Fruit fly (Drosophila melanogaster): ENCODE measurements around the gene CG3330.
A peak's percentile ranks its signal among the peaks of the same experiment; 100 is the strongest.

Gene CG3330

DNA sequence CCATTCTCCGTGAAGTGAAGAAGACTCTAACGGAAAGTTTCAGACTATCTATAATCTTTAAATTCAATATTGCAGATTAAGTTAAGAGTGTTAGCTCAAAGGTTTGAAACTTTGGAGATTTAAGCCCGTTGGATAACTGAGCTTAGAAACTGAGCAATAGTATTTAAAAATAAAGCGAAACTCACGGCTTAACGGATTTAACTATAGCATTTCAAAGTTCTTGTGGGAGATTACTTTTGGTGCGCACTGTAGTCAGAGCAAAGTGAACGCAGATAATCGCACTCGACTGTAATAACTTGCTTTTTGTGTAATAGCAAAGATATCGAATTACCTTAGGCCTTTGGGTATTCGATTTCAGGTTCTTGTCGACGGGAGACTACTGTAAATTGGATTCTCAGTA, 48.4 kb downstream of the CG3330 start, which contains the start of gene mrt (continued):
- TF ChIP-seq NK7.1 (GFP tag; optimal IDR thresholded peaks at IDR 0.05): no peak
- peak; percentile 19 for TF ChIP-seq Bdp1 (GFP tag; optimal IDR thresholded peaks at IDR 0.05)
- peak; percentile 61 for TF ChIP-seq ems (GFP tag; optimal IDR thresholded peaks at IDR 0.05)
- TF ChIP-seq corto (GFP tag; optimal IDR thresholded peaks at IDR 0.05): no peak
- TF ChIP-seq CG17361 (GFP tag; IDR thresholded peaks at IDR 0.05): peak; percentile 49; the same call in 2 of the 3 replicates
- TF ChIP-seq al (GFP tag; IDR thresholded peaks at IDR 0.05): peak; percentile 61; the same call in 1 of the 2 replicates
- TF ChIP-seq CG34224 (GFP tag; IDR thresholded peaks at IDR 0.05; ENCODE audit: partially characterized antibody): no peak
- TF ChIP-seq CG3726 (GFP tag; IDR thresholded peaks at IDR 0.05): no peak
- peak; percentile 11 for TF ChIP-seq Blimp-1 (GFP tag; optimal IDR thresholded peaks at IDR 0.05)
- TF ChIP-seq hbn (GFP tag; IDR thresholded peaks at IDR 0.05; ENCODE audit: partially characterized antibody): no peak
- no peak for TF ChIP-seq HLHmδ (GFP tag; optimal IDR thresholded peaks at IDR 0.05)
- no peak for TF ChIP-seq Awh (GFP tag; IDR thresholded peaks at IDR 0.05)
- no peak; the same call in 1 of the 2 replicates for TF ChIP-seq E2f1 (GFP tag; IDR thresholded peaks at IDR 0.05)
- no peak for TF ChIP-seq Dp (GFP tag; optimal IDR thresholded peaks at IDR 0.05)
- TF ChIP-seq CG3065 (GFP tag; optimal IDR thresholded peaks at IDR 0.05): no peak
- no peak for TF ChIP-seq emc (GFP tag; optimal IDR thresholded peaks at IDR 0.05)
- no peak for TF ChIP-seq CG16779 (GFP tag; IDR thresholded peaks at IDR 0.05)
- no peak for TF ChIP-seq Mes4 (GFP tag; optimal IDR thresholded peaks at IDR 0.05)
- TF ChIP-seq CG2129 (GFP tag; IDR thresholded peaks at IDR 0.05; ENCODE audit: partially characterized antibody): no peak
- TF ChIP-seq CG12071 (GFP tag; optimal IDR thresholded peaks at IDR 0.05): no peak
- TF ChIP-seq CG11247 (GFP tag; IDR thresholded peaks at IDR 0.05): no peak; the same call in 1 of the 2 replicates
- no peak for TF ChIP-seq CG15073 (GFP tag; optimal IDR thresholded peaks at IDR 0.05)
- TF ChIP-seq Dbx (GFP tag; IDR thresholded peaks at IDR 0.05): peak; percentile 70
- peak; percentile 57 for TF ChIP-seq CG4424 (GFP tag; optimal IDR thresholded peaks at IDR 0.05)
- no peak for TF ChIP-seq aop (GFP tag; IDR thresholded peaks at IDR 0.05)
- peak; percentile 40 for TF ChIP-seq CG17802 (tag; optimal IDR thresholded peaks at IDR 0.05)
- TF ChIP-seq CG17359 (tag; optimal IDR thresholded peaks at IDR 0.05): peak; percentile 51
- no peak for TF ChIP-seq ttk (GFP tag; IDR thresholded peaks at IDR 0.05)
- peak; percentile 50; the same call in 1 of the 2 replicates for TF ChIP-seq CG14014 (GFP tag; IDR thresholded peaks at IDR 0.05)
- peak; percentile 34; the same call in 1 of the 3 replicates for TF ChIP-seq Aef1 (GFP tag; IDR thresholded peaks at IDR 0.05)
- TF ChIP-seq crc (GFP tag; optimal IDR thresholded peaks at IDR 0.05): peak; percentile 67
- TF ChIP-seq CG15696 (tag; optimal IDR thresholded peaks at IDR 0.05): no peak
- no peak for TF ChIP-seq Scr (GFP tag; IDR thresholded peaks at IDR 0.05; ENCODE audit: partially characterized antibody)
- peak; percentile 11 for TF ChIP-seq gsb-n (tag; optimal IDR thresholded peaks at IDR 0.05)
- no peak for TF ChIP-seq CG1529 (GFP tag; optimal IDR thresholded peaks at IDR 0.05)
- TF ChIP-seq CG5953 (GFP tag; IDR thresholded peaks at IDR 0.05): no peak
- no peak for TF ChIP-seq stwl (tag; optimal IDR thresholded peaks at IDR 0.05)
- no peak for TF ChIP-seq Poxn (GFP tag; IDR thresholded peaks at IDR 0.05)
- peak; percentile 65 for TF ChIP-seq CG12659 (GFP tag; optimal IDR thresholded peaks at IDR 0.05)
- TF ChIP-seq schlank (tag; optimal IDR thresholded peaks at IDR 0.05): peak; percentile 37
- TF ChIP-seq CG7357 (GFP tag; IDR thresholded peaks at IDR 0.05): peak; percentile 43; the same call in 1 of the 3 replicates
- no peak for TF ChIP-seq Oaz (GFP tag; IDR thresholded peaks at IDR 0.05)
- TF ChIP-seq bsh (GFP tag; optimal IDR thresholded peaks at IDR 0.05): peak in 1 of 2 experiments; percentile 35
- no peak for TF ChIP-seq CG10147 (GFP tag; optimal IDR thresholded peaks at IDR 0.05)
- TF ChIP-seq YL-1 (GFP tag; optimal IDR thresholded peaks at IDR 0.05): no peak
- no peak for TF ChIP-seq yki (optimal IDR thresholded peaks at IDR 0.05)
- no peak for TF ChIP-seq cato (GFP tag; optimal IDR thresholded peaks at IDR 0.05; ENCODE audit: borderline replicate concordance)
- no peak for TF ChIP-seq inv (GFP tag; IDR thresholded peaks at IDR 0.05; ENCODE audit: partially characterized antibody)
- no peak for TF ChIP-seq abd-A (tag; optimal IDR thresholded peaks at IDR 0.05)
- TF ChIP-seq zfh1 (GFP tag; IDR thresholded peaks at IDR 0.05): peak; percentile 22; the same call in 1 of the 3 replicates
- peak; percentile 49 for TF ChIP-seq CG15011 (GFP tag; optimal IDR thresholded peaks at IDR 0.05)

All from whole organism, embryonic.